Fruit fly (Drosophila melanogaster) whole organism, adult: ENCODE results near the gene CG33181.

Experiments
- CG11617 ChIP-seq: fragments of 200-800 bp; sonication (Bioruptor generic); optimal IDR thresholded peaks from 2 replicates; lab custom pipeline; 2017; ENCODE audit warnings: mild to moderate bottlenecking, missing biosample characterization, missing genetic modification reagents, missing genetic modification characterization
- CG12768 ChIP-seq: fragments of 200-800 bp; sonication (Bioruptor generic); optimal IDR thresholded peaks from 2 replicates; lab custom pipeline; 2017; ENCODE audit warnings: missing biosample characterization, missing genetic modification characterization, mild to moderate bottlenecking, moderate library complexity, missing genetic modification reagents
- CG14711 ChIP-seq: fragments of 200-800 bp; sonication (Bioruptor generic); optimal IDR thresholded peaks from 2 replicates; lab custom pipeline; 2018; ENCODE audit warnings: missing biosample characterization, mild to moderate bottlenecking, missing genetic modification characterization, moderate library complexity
- CG1620 ChIP-seq: fragments of 200-800 bp; sonication (Bioruptor generic); optimal IDR thresholded peaks from 2 replicates; lab custom pipeline; 2016; ENCODE audit warnings: missing biosample characterization, missing genetic modification characterization
- CG33017 ChIP-seq: fragments of 200-800 bp; sonication (Bioruptor generic); optimal IDR thresholded peaks from 2 replicates; lab custom pipeline; 2018; ENCODE audit warnings: missing biosample characterization, mild to moderate bottlenecking, missing genetic modification characterization, moderate library complexity
- CG5204 ChIP-seq: fragments of 200-800 bp; sonication (Bioruptor generic); optimal IDR thresholded peaks from 2 replicates; lab custom pipeline; 2016; ENCODE audit warnings: missing biosample characterization, missing genetic modification characterization
- CG7045 ChIP-seq: fragments of 200-800 bp; sonication (Bioruptor generic); optimal IDR thresholded peaks from 2 replicates; lab custom pipeline; 2017; ENCODE audit warnings: missing biosample characterization, mild to moderate bottlenecking, missing genetic modification characterization
- CG7101 ChIP-seq: fragments of 200-800 bp; sonication (Bioruptor generic); optimal IDR thresholded peaks from 2 replicates; lab custom pipeline; 2018; ENCODE audit warnings: missing biosample characterization, mild to moderate bottlenecking, missing genetic modification characterization, moderate library complexity
- Clk ChIP-seq: fragments of 200-800 bp; sonication (Bioruptor generic); optimal IDR thresholded peaks from 2 replicates; lab custom pipeline; 2017; ENCODE audit warnings: missing biosample characterization, missing genetic modification characterization
- Crg-1 ChIP-seq: fragments of 200-800 bp; sonication (Bioruptor generic); optimal IDR thresholded peaks from 2 replicates; lab custom pipeline; 2016; ENCODE audit warnings: missing biosample characterization, missing genetic modification characterization
- Hr96 ChIP-seq: fragments of 200-800 bp; sonication (Bioruptor generic); optimal IDR thresholded peaks from 2 replicates; lab custom pipeline; 2016; ENCODE audit warnings: missing biosample characterization, missing genetic modification characterization
- Mnt ChIP-seq: fragments of 200-800 bp; sonication (Bioruptor generic); optimal IDR thresholded peaks from 2 replicates; lab custom pipeline; 2016; ENCODE audit warnings: missing biosample characterization, mild to moderate bottlenecking, missing genetic modification characterization
- bab1 ChIP-seq: fragments of 200-800 bp; sonication (Bioruptor generic); optimal IDR thresholded peaks from 3 replicates; lab custom pipeline; 2019; ENCODE audit warnings: missing biosample characterization, mild to moderate bottlenecking, missing genetic modification characterization, moderate library complexity
- cic ChIP-seq: fragments of 200-800 bp; sonication (Bioruptor generic); optimal IDR thresholded peaks from 2 replicates; lab custom pipeline; 2017; ENCODE audit warnings: missing biosample characterization, mild to moderate bottlenecking, missing genetic modification characterization, moderate library complexity
- cnc ChIP-seq, 2 experiments: fragments of >200 bp; optimal IDR thresholded peaks; 2 replicates each; lab custom pipeline; 2017
- kay ChIP-seq: fragments of 200-800 bp; sonication (Bioruptor generic); peaks from one replicate; lab custom pipeline; 2016; ENCODE audit warnings: missing biosample characterization, missing genetic modification characterization, borderline replicate concordance
- ovo ChIP-seq: fragments of 200-800 bp; sonication (Bioruptor generic); optimal IDR thresholded peaks from 2 replicates; lab custom pipeline; 2016; ENCODE audit warnings: missing biosample characterization, missing genetic modification characterization
- pad ChIP-seq: fragments of 200-800 bp; sonication (Bioruptor generic); optimal IDR thresholded peaks from 3 replicates; lab custom pipeline; 2017; ENCODE audit warnings: missing biosample characterization, missing genetic modification characterization, mild to moderate bottlenecking, moderate library complexity, missing genetic modification reagents
- tj ChIP-seq: fragments of 200-800 bp; sonication (Bioruptor generic); optimal IDR thresholded peaks from 3 replicates; lab custom pipeline; 2017; ENCODE audit warnings: missing biosample characterization, mild to moderate bottlenecking, missing genetic modification characterization, moderate library complexity
- toe ChIP-seq: fragments of 200-800 bp; sonication (Bioruptor generic); optimal IDR thresholded peaks from 2 replicates; lab custom pipeline; 2016; ENCODE audit warnings: missing biosample characterization, missing genetic modification characterization

CG33181 gene

DNA sequence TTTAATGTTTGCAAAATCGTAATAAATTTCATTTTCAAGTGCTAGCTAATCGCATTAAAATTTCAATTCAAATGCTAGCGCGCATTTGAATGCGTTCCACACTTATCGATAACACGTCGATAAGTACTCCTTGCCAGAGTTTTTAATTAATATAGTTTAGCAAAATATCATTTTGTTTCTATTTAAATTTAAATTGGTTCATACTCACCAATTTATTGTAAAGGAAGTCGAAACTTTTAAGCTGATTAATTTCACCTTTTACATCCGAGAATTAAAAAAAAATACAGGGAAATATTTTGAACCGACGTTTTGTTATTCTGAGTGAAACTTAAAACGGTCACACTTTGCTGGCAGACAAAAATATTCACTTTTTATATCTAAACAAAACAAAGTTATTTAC lies 28.0 kb upstream of the CG33181 start, which contains the start of gene Es2:
Gene Es2, plus strand, starts transcription at position 333 of the 400 bp plus-strand sequence.
- peak; percentile 67 for TF ChIP-seq bab1 (GFP tag; lab: Kevin White, UChicago)
- TF ChIP-seq CG11617: no peak

DNA sequence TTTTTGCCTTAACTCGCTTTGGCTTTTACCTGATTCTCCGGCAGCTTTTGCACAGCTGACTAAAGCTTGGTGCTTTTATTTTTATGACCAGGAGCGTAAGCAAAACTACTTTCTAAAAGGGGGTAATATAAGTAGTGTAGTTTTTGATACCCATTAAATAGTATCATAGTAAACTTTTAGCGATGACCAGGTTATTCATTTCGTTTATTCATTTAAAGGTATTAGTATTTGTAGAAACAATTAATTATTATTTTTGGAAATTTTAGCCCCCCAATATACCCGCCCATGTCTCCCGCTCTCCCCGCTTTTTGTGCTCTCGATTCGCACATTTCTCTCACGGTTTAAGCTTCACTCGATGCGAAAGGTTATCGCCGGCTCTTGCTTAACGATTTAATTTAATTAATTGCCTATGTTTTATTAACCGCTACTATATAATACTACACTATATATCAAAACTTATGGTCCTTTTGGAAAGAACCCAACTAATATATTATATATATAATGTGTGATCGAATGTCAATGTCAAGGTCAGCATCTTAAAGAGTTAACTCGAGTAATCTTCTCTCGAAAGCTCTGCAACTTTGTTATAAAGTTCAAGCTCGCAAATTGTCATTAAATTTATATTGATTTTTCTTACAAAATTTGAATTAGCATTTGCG lies 24.6 kb upstream of the CG33181 start, which contains the start of gene Sptr:
Gene Sptr, minus strand, starts transcription at position 61 of the 659 bp plus-strand sequence.
- peak; percentile 92 for TF ChIP-seq CG12768
- TF ChIP-seq Hr96 (GFP tag; lab: Kevin White, UChicago): peak; percentile 96
- peak; percentile 97 for TF ChIP-seq CG14711 (tag; lab: Kevin White, UChicago)
- peak; percentile 87 for TF ChIP-seq CG5204 (GFP tag; lab: Kevin White, UChicago)
- TF ChIP-seq CG7101 (tag; lab: Kevin White, UChicago): peak; percentile 99
- TF ChIP-seq bab1 (GFP tag; lab: Kevin White, UChicago): peak; percentile 100
- TF ChIP-seq CG11617: peak; percentile 100
- peak; percentile 92 for TF ChIP-seq Mnt
- no peak for TF ChIP-seq cnc (optimal IDR thresholded peaks at IDR 0.05; lab: Kevin White, UChicago)
- TF ChIP-seq Crg-1 (GFP tag; lab: Kevin White, UChicago): peak; percentile 99
- TF ChIP-seq tj: peak; percentile 92
- peak; percentile 72 for TF ChIP-seq Clk (GFP tag; lab: Kevin White, UChicago)
- TF ChIP-seq CG1620 (GFP tag; lab: Kevin White, UChicago): peak; percentile 100
- TF ChIP-seq kay: peak; percentile 97
- peak; percentile 94 for TF ChIP-seq CG33017 (tag; lab: Kevin White, UChicago)
- TF ChIP-seq ovo (GFP tag; lab: Kevin White, UChicago): peak; percentile 99
- peak; percentile 90 for TF ChIP-seq toe (GFP tag; lab: Kevin White, UChicago)
- TF ChIP-seq pad (GFP tag; lab: Kevin White, UChicago): peak; percentile 92
- peak; percentile 91 for TF ChIP-seq CG7045 (GFP tag; lab: Kevin White, UChicago)
- peak; percentile 82 for TF ChIP-seq cic (GFP tag; lab: Kevin White, UChicago)

DNA sequence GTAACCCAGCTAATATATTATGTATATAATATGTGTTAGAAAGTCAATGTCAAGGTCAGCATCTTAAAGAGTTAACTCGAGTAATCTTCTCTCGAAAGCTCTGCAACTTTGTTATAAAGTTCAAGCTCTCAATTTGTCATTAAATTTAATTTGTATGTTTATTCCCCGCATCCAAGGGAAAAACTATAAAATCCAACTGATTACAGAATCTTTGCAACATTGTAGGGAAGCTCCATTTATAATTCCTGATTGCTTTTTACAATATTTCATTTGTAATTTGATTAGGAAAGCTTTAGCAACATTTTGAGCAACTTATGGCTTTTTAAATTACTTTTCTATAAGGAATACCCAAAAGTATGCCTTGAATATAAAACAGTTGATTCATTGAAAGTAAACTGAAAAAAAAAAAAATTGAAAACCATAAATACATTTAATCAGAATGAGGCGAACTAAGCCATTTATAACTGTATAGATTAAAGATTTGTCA lies 22.4 kb upstream of the CG33181 start:
- TF ChIP-seq bab1 (GFP tag; lab: Kevin White, UChicago) (peak; percentile 32), cnc (optimal IDR thresholded peaks at IDR 0.05; lab: Kevin White, UChicago) (no peak)

DNA sequence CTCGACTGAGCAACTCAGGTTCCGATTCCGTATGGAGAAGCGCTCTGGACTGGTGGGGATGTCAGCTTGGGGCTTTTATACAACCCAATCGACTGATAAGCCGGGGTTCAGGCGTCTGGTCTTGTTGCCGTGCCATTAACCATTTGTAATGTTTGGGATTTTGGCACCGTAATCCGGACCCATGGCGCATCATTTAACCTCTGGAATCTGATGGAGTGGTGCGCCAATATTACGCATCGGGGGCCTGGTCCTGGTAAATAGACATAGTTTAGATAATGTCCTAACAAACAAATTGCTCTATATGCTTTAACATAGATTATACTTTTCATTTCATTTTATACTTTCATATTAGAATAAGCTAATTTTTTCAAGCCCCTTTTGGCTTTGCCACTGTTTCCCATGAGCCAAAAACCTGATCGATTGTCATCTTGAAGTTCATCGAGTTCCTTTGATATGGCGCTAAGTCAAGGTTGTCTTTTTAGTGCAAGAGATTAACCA lies 20.1 kb upstream of the CG33181 start, which contains the start of gene CG12116:
Gene CG12116, minus strand, starts transcription at position 51 of the 498 bp plus-strand sequence.
- TF ChIP-seq toe (GFP tag; lab: Kevin White, UChicago): no peak
- TF ChIP-seq CG12768: no peak
- no peak for TF ChIP-seq tj
- TF ChIP-seq Mnt: no peak
- no peak for TF ChIP-seq CG14711 (tag; lab: Kevin White, UChicago)
- no peak for TF ChIP-seq ovo (GFP tag; lab: Kevin White, UChicago)
- no peak for TF ChIP-seq Hr96 (GFP tag; lab: Kevin White, UChicago)
- no peak for TF ChIP-seq CG11617
- no peak for TF ChIP-seq pad (GFP tag; lab: Kevin White, UChicago)
- no peak for TF ChIP-seq Clk (GFP tag; lab: Kevin White, UChicago)

DNA sequence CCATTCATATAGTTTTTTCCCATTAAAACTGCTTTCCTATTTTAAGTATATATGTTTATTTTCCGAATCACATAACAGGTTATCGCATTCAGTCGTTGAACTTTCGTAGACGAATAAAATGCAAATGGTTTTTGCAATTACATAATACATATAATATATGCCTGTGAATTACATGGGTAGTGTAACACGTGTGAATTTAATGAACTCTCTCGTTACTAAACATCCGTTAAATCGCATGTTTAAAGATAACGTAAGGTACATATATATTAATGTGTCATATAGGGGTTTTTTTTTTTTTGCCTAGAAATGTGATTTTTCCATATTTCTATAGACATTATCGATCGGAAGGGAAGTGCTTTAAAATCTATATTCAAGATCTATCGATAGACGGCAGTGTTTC lies 19.5 kb upstream of the CG33181 start:
- TF ChIP-seq pad (GFP tag; lab: Kevin White, UChicago): no peak
- peak; percentile 67 for TF ChIP-seq kay

DNA sequence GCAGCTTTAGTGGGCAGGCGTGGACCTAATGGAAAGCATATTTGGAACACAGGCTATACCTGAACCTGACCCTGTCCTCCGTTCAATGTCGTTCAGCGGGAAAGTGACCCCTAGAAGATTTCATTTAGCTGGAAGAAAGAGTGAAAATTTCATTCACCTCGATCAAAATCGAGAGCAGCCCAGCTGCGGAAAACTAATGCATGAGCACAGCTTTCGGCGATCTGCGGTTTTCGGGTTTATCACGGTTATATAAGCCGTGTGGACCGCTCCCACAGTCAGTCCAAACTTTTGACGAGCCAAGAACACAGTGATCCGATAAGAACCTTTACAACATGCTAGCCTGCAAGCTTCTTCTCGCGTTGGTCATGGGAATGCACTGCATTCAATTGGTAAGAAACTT lies 18.6 kb upstream of the CG33181 start, which contains the start of gene Cp7Fa:
Gene Cp7Fa, plus strand, starts transcription at position 301 of the 400 bp plus-strand sequence.
- peak; percentile 4 for TF ChIP-seq CG1620 (GFP tag; lab: Kevin White, UChicago)
- no peak for TF ChIP-seq CG7101 (tag; lab: Kevin White, UChicago)
- no peak for TF ChIP-seq cnc (optimal IDR thresholded peaks at IDR 0.05; lab: Kevin White, UChicago)
- peak; percentile 20 for TF ChIP-seq bab1 (GFP tag; lab: Kevin White, UChicago)
- no peak for TF ChIP-seq CG33017 (tag; lab: Kevin White, UChicago)
- no peak for TF ChIP-seq CG5204 (GFP tag; lab: Kevin White, UChicago)

DNA sequence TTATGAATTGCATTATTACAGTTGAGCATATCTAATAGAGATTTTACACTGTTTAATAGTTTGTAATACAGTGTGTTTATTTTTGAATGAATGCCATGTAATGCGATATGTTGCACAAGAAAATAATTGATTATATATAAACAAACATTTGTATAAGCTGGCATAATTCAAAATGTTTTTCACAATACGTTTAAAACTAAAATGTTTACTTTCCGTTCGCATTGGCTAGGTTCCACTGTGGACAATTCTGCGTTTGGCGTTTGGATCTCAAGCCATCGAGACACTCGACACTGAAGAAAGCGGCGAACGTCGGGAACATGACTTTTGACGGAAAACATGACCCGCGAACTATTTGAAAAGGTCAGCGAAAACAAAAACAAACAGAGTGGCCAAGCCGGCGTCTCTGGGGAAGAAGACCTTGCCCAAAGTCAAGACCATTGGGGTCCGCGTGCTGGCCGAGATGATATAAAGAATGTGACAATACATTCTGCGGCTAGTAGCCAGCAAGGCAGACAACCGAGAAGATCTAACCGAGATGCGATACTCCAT lies 15.7 kb upstream of the CG33181 start, which contains the start of gene Cp7Fb:
Gene Cp7Fb, plus strand, starts transcription at position 499 of the 549 bp plus-strand sequence.
- peak; percentile 35 for TF ChIP-seq CG14711 (tag; lab: Kevin White, UChicago)
- TF ChIP-seq tj: peak; percentile 35
- TF ChIP-seq bab1 (GFP tag; lab: Kevin White, UChicago): peak; percentile 99
- TF ChIP-seq Crg-1 (GFP tag; lab: Kevin White, UChicago): peak; percentile 56
- peak; percentile 50 for TF ChIP-seq CG1620 (GFP tag; lab: Kevin White, UChicago)
- no peak for TF ChIP-seq Clk (GFP tag; lab: Kevin White, UChicago)
- TF ChIP-seq CG33017 (tag; lab: Kevin White, UChicago): no peak
- no peak for TF ChIP-seq kay
